Worm (Caenorhabditis elegans): ENCODE data around the gene C34C12.7.

The C34C12.7 gene

ce11 chrIII:3471403-3472053, 16.6 kb downstream of the C34C12.7 start, which contains the start of gene rsu-1 (continued):
- TF ChIP-seq ceh-44 (GFP tag; IDR thresholded peaks at IDR 0.05) = no peak
- no peak for TF ChIP-seq cey-2 (tag; optimal IDR thresholded peaks at IDR 0.05; ENCODE audit: borderline replicate concordance, insufficient read depth)
- peak; percentile 4 for TF ChIP-seq nhr-11 (tag; optimal IDR thresholded peaks at IDR 0.05)
- no peak for TF ChIP-seq daf-12 (tag; optimal IDR thresholded peaks at IDR 0.05)
- peak in 1 of 2 experiments; percentile 69 for TF ChIP-seq mdl-1 (tag; optimal IDR thresholded peaks at IDR 0.05)
- TF ChIP-seq madf-5 (GFP tag; IDR thresholded peaks at IDR 0.05) = no peak
- TF ChIP-seq unc-62 (GFP tag; optimal IDR thresholded peaks at IDR 0.05 in 1 of 2) = no peak
- TF ChIP-seq unc-62 (tag; optimal IDR thresholded peaks at IDR 0.05) = no peak
- peak; percentile 51 for TF ChIP-seq nhr-25 (tag; optimal IDR thresholded peaks at IDR 0.05; ENCODE audit: borderline replicate concordance, insufficient read depth)
- TF ChIP-seq ceh-20 (GFP tag; IDR thresholded peaks at IDR 0.05) = no peak
- TF ChIP-seq zfp-2 (tag; optimal IDR thresholded peaks at IDR 0.05) = no peak
- peak; percentile 66 for TF ChIP-seq rbr-2 (tag; optimal IDR thresholded peaks at IDR 0.05)
- TF ChIP-seq nhr-48 (tag; optimal IDR thresholded peaks at IDR 0.05) = peak; percentile 67
- peak; percentile 86 for TF ChIP-seq nhr-28 (tag; optimal IDR thresholded peaks at IDR 0.05)
- TF ChIP-seq fkh-10 (GFP tag; optimal IDR thresholded peaks at IDR 0.05) = peak; percentile 1
- TF ChIP-seq lsy-2 (tag; optimal IDR thresholded peaks at IDR 0.05) = peak in 1 of 2 experiments; percentile 70
- peak; percentile 84 for TF ChIP-seq hlh-11 (tag; optimal IDR thresholded peaks at IDR 0.05)
- peak; percentile 73 for TF ChIP-seq mes-2 (tag; optimal IDR thresholded peaks at IDR 0.05; ENCODE audit: poor library complexity, severe bottlenecking)
- TF ChIP-seq tag-97 (GFP tag; IDR thresholded peaks at IDR 0.05) = no peak
- no peak for TF ChIP-seq saeg-2 (GFP tag; IDR thresholded peaks at IDR 0.05)
- no peak for TF ChIP-seq spr-3 (GFP tag; optimal IDR thresholded peaks at IDR 0.05)
- TF ChIP-seq snpc-1.2 (GFP tag; IDR thresholded peaks at IDR 0.05) = no peak
- peak; percentile 72 for TF ChIP-seq aha-1 (tag)
- TF ChIP-seq jun-1 (tag; optimal IDR thresholded peaks at IDR 0.05) = no peak
- TF ChIP-seq dmd-8 (GFP tag; IDR thresholded peaks at IDR 0.05) = no peak
- no peak for TF ChIP-seq nhr-41 (GFP tag; IDR thresholded peaks at IDR 0.05)
- TF ChIP-seq egl-43 (GFP tag; IDR thresholded peaks at IDR 0.05) = no peak
- TF ChIP-seq dmd-9 (GFP tag; IDR thresholded peaks at IDR 0.05) = no peak
- TF ChIP-seq daf-8 (GFP tag; IDR thresholded peaks at IDR 0.05) = no peak

ce11 chrIII:3470973-3471372, 17.2 kb downstream of the C34C12.7 start:
- TF ChIP-seq set-16 (GFP tag; IDR thresholded peaks at IDR 0.05) (no peak), daf-16 (GFP tag; optimal IDR thresholded peaks at IDR 0.05) (no peak), daf-16 (tag; optimal IDR thresholded peaks at IDR 0.05) (peak; percentile 12), zip-2 (tag; optimal IDR thresholded peaks at IDR 0.05) (no peak), ztf-7 (tag; optimal IDR thresholded peaks at IDR 0.05) (no peak), mep-1 (tag; optimal IDR thresholded peaks at IDR 0.05) (no peak), Y48G9A.11 (GFP tag; IDR thresholded peaks at IDR 0.05) (no peak), ZK337.2 (GFP tag; IDR thresholded peaks at IDR 0.05) (no peak), nhr-237 (tag; optimal IDR thresholded peaks at IDR 0.05) (no peak), nhr-77 (tag; optimal IDR thresholded peaks at IDR 0.05) (no peak)

ce11 chrIII:3470433-3470832, 17.7 kb downstream of the C34C12.7 start:
- TF ChIP-seq tra-1 (GFP tag; IDR thresholded peaks at IDR 0.05) (0 out of 2 replicates have a peak, but pooled peaks have one; percentile 30), daf-19 (GFP tag; conservative IDR thresholded peaks at IDR 0.05) (no peak), lin-29 (GFP tag; IDR thresholded peaks at IDR 0.05) (no peak), unc-62 (GFP tag; optimal IDR thresholded peaks at IDR 0.05 in 1 of 2) (peak in 1 of 2 experiments; percentile 79), unc-62 (tag; optimal IDR thresholded peaks at IDR 0.05) (no peak), php-3 (GFP tag; IDR thresholded peaks at IDR 0.05) (0 out of 2 replicates have a peak, but pooled peaks have one; percentile 28), nhr-28 (tag; optimal IDR thresholded peaks at IDR 0.05) (peak; percentile 97), nhr-11 (tag; optimal IDR thresholded peaks at IDR 0.05) (no peak), saeg-2 (GFP tag; IDR thresholded peaks at IDR 0.05) (no peak), hlh-11 (tag; optimal IDR thresholded peaks at IDR 0.05) (peak; percentile 40), tag-97 (GFP tag; IDR thresholded peaks at IDR 0.05) (no peak), ces-1 (GFP tag; optimal IDR thresholded peaks at IDR 0.05) (no peak)
